Fruit fly (Drosophila melanogaster) whole organism, adult: ENCODE measurements around the gene SP555.

Source experiments
- CG11617 ChIP-seq: fragments of 200-800 bp; sonication (Bioruptor generic); optimal IDR thresholded peaks from 2 replicates; lab custom pipeline; 2017; ENCODE audit warnings: mild to moderate bottlenecking, missing biosample characterization, missing genetic modification reagents, missing genetic modification characterization
- CG14711 ChIP-seq: fragments of 200-800 bp; sonication (Bioruptor generic); optimal IDR thresholded peaks from 2 replicates; lab custom pipeline; 2018; ENCODE audit warnings: missing biosample characterization, mild to moderate bottlenecking, missing genetic modification characterization, moderate library complexity
- CG7101 ChIP-seq: fragments of 200-800 bp; sonication (Bioruptor generic); optimal IDR thresholded peaks from 2 replicates; lab custom pipeline; 2018; ENCODE audit warnings: missing biosample characterization, mild to moderate bottlenecking, missing genetic modification characterization, moderate library complexity
- Clk ChIP-seq: fragments of 200-800 bp; sonication (Bioruptor generic); optimal IDR thresholded peaks from 2 replicates; lab custom pipeline; 2017; ENCODE audit warnings: missing biosample characterization, missing genetic modification characterization
- Hr96 ChIP-seq: fragments of 200-800 bp; sonication (Bioruptor generic); optimal IDR thresholded peaks from 2 replicates; lab custom pipeline; 2016; ENCODE audit warnings: missing biosample characterization, missing genetic modification characterization
- bab1 ChIP-seq: fragments of 200-800 bp; sonication (Bioruptor generic); optimal IDR thresholded peaks from 3 replicates; lab custom pipeline; 2019; ENCODE audit warnings: missing biosample characterization, mild to moderate bottlenecking, missing genetic modification characterization, moderate library complexity
- ovo ChIP-seq: fragments of 200-800 bp; sonication (Bioruptor generic); optimal IDR thresholded peaks from 2 replicates; lab custom pipeline; 2016; ENCODE audit warnings: missing biosample characterization, missing genetic modification characterization
- pad ChIP-seq: fragments of 200-800 bp; sonication (Bioruptor generic); optimal IDR thresholded peaks from 3 replicates; lab custom pipeline; 2017; ENCODE audit warnings: missing biosample characterization, missing genetic modification characterization, mild to moderate bottlenecking, moderate library complexity, missing genetic modification reagents
- toe ChIP-seq: fragments of 200-800 bp; sonication (Bioruptor generic); optimal IDR thresholded peaks from 2 replicates; lab custom pipeline; 2016; ENCODE audit warnings: missing biosample characterization, missing genetic modification characterization

- TF ChIP-seq ovo (GFP tag; lab: Kevin White, UChicago) (no peak), toe (GFP tag; lab: Kevin White, UChicago) (no peak), CG7101 (tag; lab: Kevin White, UChicago) (no peak), Clk (GFP tag; lab: Kevin White, UChicago) (no peak), pad (GFP tag; lab: Kevin White, UChicago) (no peak), Hr96 (no peak), CG11617 (GFP tag; lab: Kevin White, UChicago) (no peak), bab1 (GFP tag; lab: Kevin White, UChicago) (no peak), CG14711 (tag; lab: Kevin White, UChicago) (no peak)
Observed at dm6 chr2L:4996283-4996922, 41.1 kb upstream of the SP555 start.
